Worm (Caenorhabditis elegans) whole organism, young adult: Measurements from ENCODE around the gene F28B12.1.
A peak's percentile ranks its signal among the peaks of the same experiment; 100 is the strongest.

Experiments used
- B0019.2 ChIP-seq: fragments of 200-800 bp; sonication (Bioruptor generic); conservative IDR thresholded peaks from 2 replicates; pipeline ENCODE4 v1.3.6; 2022; ENCODE audit warnings: missing genetic modification reagents, missing genetic modification characterization, missing compliant biosample characterization
- B0336.3 ChIP-seq: fragments of 200-800 bp; sonication (Bioruptor generic); IDR thresholded peaks from 2 replicates; pipeline ENCODE4 v1.3.6; 2022; ENCODE audit warnings: missing genetic modification characterization, missing compliant biosample characterization
- F57C9.4 ChIP-seq: sonication (generic microtip); optimal IDR thresholded peaks from 2 replicates; lab custom pipeline; 2017; ENCODE audit warnings: mild to moderate bottlenecking, missing genetic modification characterization, missing compliant biosample characterization
- K12H6.12 ChIP-seq: fragments of 200-800 bp; sonication (Bioruptor generic); optimal IDR thresholded peaks from 2 replicates; lab custom pipeline; 2018; ENCODE audit warnings: mild to moderate bottlenecking, missing genetic modification characterization, missing compliant biosample characterization
- T07F8.4 ChIP-seq: sonication (generic microtip); optimal IDR thresholded peaks from 2 replicates; lab custom pipeline; 2016; ENCODE audit warnings: mild to moderate bottlenecking, missing genetic modification characterization, moderate library complexity, missing compliant biosample characterization
- Y53F4B.3 ChIP-seq: fragments of 200-800 bp; sonication (Bioruptor generic); IDR thresholded peaks from 2 replicates; pipeline ENCODE4 v1.3.6; 2022; ENCODE audit warnings: missing genetic modification reagents, missing genetic modification characterization, missing compliant biosample characterization
- Y67H2A.10 ChIP-seq: fragments of 200-800 bp; sonication (Bioruptor generic); conservative IDR thresholded peaks from 2 replicates; pipeline ENCODE4 v1.3.6; 2022; ENCODE audit warnings: missing genetic modification reagents, missing genetic modification characterization, missing compliant biosample characterization
- aptf-3 ChIP-seq: fragments of 200-800 bp; sonication (Bioruptor generic); IDR thresholded peaks from 2 replicates; pipeline ENCODE4 v1.3.6; 2022; ENCODE audit warnings: missing genetic modification characterization, missing compliant biosample characterization
- cebp-1 ChIP-seq, 2 experiments: fragments of 200-800 bp in 1 of 2; sonication (Bioruptor generic) in 1 of 2; sonication (generic microtip) in 1 of 2; IDR thresholded peaks in 1 of 2; optimal IDR thresholded peaks in 1 of 2; 2 replicates each; pipeline versions ENCODE4 v1.3.6 to Lab custom; 2017 to 2022; ENCODE audit warnings: missing compliant biosample characterization in 2 of 2, missing genetic modification characterization in 2 of 2, mild to moderate bottlenecking in 1 of 2, missing genetic modification reagents in 1 of 2, moderate library complexity in 1 of 2
- ceh-79 ChIP-seq: sonication (generic microtip); optimal IDR thresholded peaks from 2 replicates; lab custom pipeline; 2017; ENCODE audit warnings: mild to moderate bottlenecking, missing genetic modification characterization, missing compliant biosample characterization
- ceh-91 ChIP-seq: fragments of 200-800 bp; sonication (Bioruptor generic); IDR thresholded peaks from 2 replicates; pipeline ENCODE4 v1.3.6; 2022; ENCODE audit warnings: missing genetic modification reagents, missing genetic modification characterization, missing compliant biosample characterization
- egl-44 ChIP-seq: fragments of 200-800 bp; sonication (Bioruptor generic); IDR thresholded peaks from 2 replicates; pipeline ENCODE4 v1.3.6; 2022; ENCODE audit warnings: missing genetic modification reagents, missing genetic modification characterization, missing compliant biosample characterization
- ekl-4 ChIP-seq: fragments of 200-800 bp; sonication (Bioruptor generic); IDR thresholded peaks from 2 replicates; pipeline ENCODE4 v1.3.6; 2022; ENCODE audit warnings: missing genetic modification reagents, missing genetic modification characterization, missing compliant biosample characterization
- ets-4 ChIP-seq: fragments of 200-800 bp; sonication (Bioruptor generic); optimal IDR thresholded peaks from 2 replicates; lab custom pipeline; 2018; ENCODE audit warnings: mild to moderate bottlenecking, missing genetic modification characterization, missing compliant biosample characterization
- hlh-12 ChIP-seq: sonication (generic microtip); optimal IDR thresholded peaks from 2 replicates; lab custom pipeline; 2016; ENCODE audit warnings: missing genetic modification characterization, missing compliant biosample characterization
- hrde-1 ChIP-seq: sonication (generic microtip); optimal IDR thresholded peaks from 2 replicates; lab custom pipeline; 2016; ENCODE audit warnings: missing genetic modification characterization, mild to moderate bottlenecking, missing compliant biosample characterization, moderate library complexity, missing genotype, missing genetic modification reagents, borderline replicate concordance
- lag-1 ChIP-seq: fragments of 200-800 bp; sonication (Bioruptor generic); IDR thresholded peaks from 2 replicates; pipeline ENCODE4 v1.3.6; 2022; ENCODE audit warnings: missing genetic modification reagents, missing genetic modification characterization, missing compliant biosample characterization
- let-526 ChIP-seq: fragments of 200-800 bp; sonication (Bioruptor generic); IDR thresholded peaks from 2 replicates; pipeline ENCODE4 v1.3.6; 2022; ENCODE audit warnings: missing genetic modification reagents, missing genetic modification characterization, missing compliant biosample characterization
- let-607 ChIP-seq, 2 experiments: fragments of 200-800 bp in 1 of 2; sonication (Bioruptor generic) in 1 of 2; sonication (generic microtip) in 1 of 2; optimal IDR thresholded peaks; 2 replicates each; lab custom pipeline; 2016 to 2018; ENCODE audit warnings: mild to moderate bottlenecking in 2 of 2, missing compliant biosample characterization in 2 of 2, missing genetic modification characterization in 2 of 2, moderate library complexity in 2 of 2, missing genotype in 1 of 2
- lir-1 ChIP-seq: fragments of 200-800 bp; sonication (Bioruptor generic); conservative IDR thresholded peaks from 2 replicates; pipeline ENCODE4 v1.3.6; 2022; ENCODE audit warnings: missing genetic modification reagents, missing genetic modification characterization, missing compliant biosample characterization
- madf-10 ChIP-seq: sonication (generic microtip); optimal IDR thresholded peaks from 2 replicates; lab custom pipeline; 2016; ENCODE audit warnings: mild to moderate bottlenecking, missing genetic modification characterization, missing compliant biosample characterization
- madf-3 ChIP-seq: fragments of 200-800 bp; sonication (Bioruptor generic); IDR thresholded peaks from 2 replicates; pipeline ENCODE4 v1.3.6; 2022; ENCODE audit warnings: missing genetic modification reagents, missing genetic modification characterization, missing compliant biosample characterization
- mel-28 ChIP-seq: sonication (generic microtip); optimal IDR thresholded peaks from 2 replicates; lab custom pipeline; 2016; ENCODE audit warnings: borderline replicate concordance, mild to moderate bottlenecking, missing genetic modification characterization, missing compliant biosample characterization
- mes-4 ChIP-seq: sonication (generic microtip); optimal IDR thresholded peaks from 2 replicates; lab custom pipeline; 2016; ENCODE audit warnings: missing genotype, missing genetic modification characterization, missing compliant biosample characterization
- nfyb-1 ChIP-seq: fragments of 200-800 bp; sonication (Bioruptor generic); IDR thresholded peaks from 2 replicates; pipeline ENCODE4 v1.3.6; 2022; ENCODE audit warnings: missing genetic modification reagents, missing genetic modification characterization, missing compliant biosample characterization
- nhr-90 ChIP-seq: sonication (generic microtip); optimal IDR thresholded peaks from 2 replicates; lab custom pipeline; 2016; ENCODE audit warnings: missing genotype, mild to moderate bottlenecking, missing genetic modification characterization, missing compliant biosample characterization
- pha-4 ChIP-seq: fragments of 150-350 bp; sonication (generic microtip); optimal IDR thresholded peaks from 2 replicates; lab custom pipeline; 2014; ENCODE audit warnings: missing biosample characterization, missing genetic modification reagents, missing genetic modification characterization
- rpc-1 ChIP-seq, 2 experiments: fragments of 150-350 bp in 1 of 2; sonication (generic microtip) in 1 of 2; optimal IDR thresholded peaks; 2 replicates each; lab custom pipeline; 2014 to 2018; ENCODE audit warnings: missing biosample characterization in 1 of 2, missing genetic modification characterization in 1 of 2, missing genetic modification reagents in 1 of 2, missing genotype in 1 of 2
- snpc-3.4 ChIP-seq: sonication (generic microtip); optimal IDR thresholded peaks from 2 replicates; lab custom pipeline; 2017; ENCODE audit warnings: missing genetic modification characterization, mild to moderate bottlenecking, missing compliant biosample characterization, antibody characterized with exemption, moderate library complexity, missing genotype, missing genetic modification reagents
- tbp1 ChIP-seq: fragments of 200-800 bp; sonication (Bioruptor generic); optimal IDR thresholded peaks from 2 replicates; lab custom pipeline; 2018; ENCODE audit warnings: mild to moderate bottlenecking, missing genetic modification characterization, missing compliant biosample characterization
- tbx-9 ChIP-seq: sonication (generic microtip); optimal IDR thresholded peaks from 2 replicates; lab custom pipeline; 2016; ENCODE audit warnings: borderline replicate concordance, missing genetic modification characterization, inconsistent platforms, missing compliant biosample characterization
- unc-62 ChIP-seq: fragments of 150-350 bp; optimal IDR thresholded peaks from 2 replicates; lab custom pipeline; 2014; ENCODE audit warnings: missing biosample characterization, missing genetic modification reagents, missing genetic modification characterization
- ztf-25 ChIP-seq: fragments of 200-800 bp; sonication (Bioruptor generic); IDR thresholded peaks from 2 replicates; pipeline ENCODE4 v1.3.6; 2022; ENCODE audit warnings: missing genetic modification reagents, missing genetic modification characterization, missing compliant biosample characterization
- ztf-28 ChIP-seq: fragments of 200-800 bp; sonication (Bioruptor generic); IDR thresholded peaks from 2 replicates; pipeline ENCODE4 v1.3.6; 2022; ENCODE audit warnings: missing genetic modification reagents, missing genetic modification characterization, missing compliant biosample characterization

F28B12.1 gene

DNA sequence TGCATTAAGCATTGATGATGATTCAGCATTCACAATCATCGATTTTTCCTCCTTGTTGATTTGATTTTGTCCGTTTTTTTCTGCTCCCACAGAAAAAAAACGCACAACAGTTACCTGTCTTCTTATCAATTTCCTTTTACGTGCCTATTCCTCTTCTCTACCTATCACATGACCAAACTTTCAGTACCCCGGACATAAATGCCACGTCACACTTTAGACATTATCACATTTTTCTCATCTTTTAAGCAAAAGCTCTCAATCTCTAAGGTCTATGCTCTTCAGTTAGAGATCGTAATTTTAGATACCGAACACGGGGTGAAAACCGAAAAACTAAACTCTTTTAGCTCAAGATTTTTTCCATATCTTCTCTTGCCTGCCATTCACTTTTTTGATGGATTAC is 6.7 kb upstream of the F28B12.1 start (continued):
- TF ChIP-seq egl-44 (GFP tag; lab: Robert Waterston, UW) (peak; percentile 70; the same call in 1 of the 2 replicates), ekl-4 (no peak), ceh-91 (GFP tag; lab: Robert Waterston, UW) (no peak), tbp1 (GFP tag; lab: Kevin White, UChicago) (peak; percentile 17), mes-4 (tag; lab: Kevin White, UChicago) (no peak), snpc-3.4 (tag; lab: Kevin White, UChicago) (no peak), hrde-1 (tag; lab: Kevin White, UChicago) (no peak), let-607 (tag; optimal IDR thresholded peaks at IDR 0.05; lab: Kevin White, UChicago) (peak; percentile 58 to 88), B0019.2 (GFP tag; lab: Robert Waterston, UW) (no peak), let-526 (GFP tag; lab: Robert Waterston, UW) (no peak), ets-4 (GFP tag; lab: Kevin White, UChicago) (peak; percentile 22), unc-62 (GFP tag; lab: Kevin White, UChicago) (peak; percentile 58)

DNA sequence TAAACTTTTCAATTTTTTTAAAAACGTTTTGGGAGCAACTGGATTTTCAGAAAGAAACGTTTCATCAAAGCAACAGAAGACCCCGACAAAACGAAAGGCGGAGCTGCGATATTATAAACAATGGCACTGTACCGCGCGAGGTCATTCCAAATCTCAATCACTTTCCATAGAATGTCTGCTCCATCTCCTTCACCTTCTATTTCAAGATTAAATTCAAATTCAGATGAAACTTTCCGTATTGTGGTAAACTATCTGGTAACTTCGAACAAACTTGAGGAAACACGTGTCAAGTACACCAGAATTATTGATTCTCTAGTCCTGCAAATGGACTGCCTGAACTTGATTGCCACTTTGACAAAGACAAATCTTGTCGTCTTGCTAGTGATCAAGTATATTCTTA is 1.9 kb upstream of the F28B12.1 start, which contains the start of gene F28B12.6:
F28B12.6 (plus strand) TSS at position 49 of the 400 bp plus-strand sequence.
- TF ChIP-seq B0336.3 (GFP tag; lab: Robert Waterston, UW) (peak; percentile 61; the same call in 1 of the 2 replicates), madf-10 (tag; lab: Kevin White, UChicago) (no peak), nfyb-1 (GFP tag; lab: Robert Waterston, UW) (peak; percentile 52; the same call in 1 of the 2 replicates), Y53F4B.3 (GFP tag; lab: Robert Waterston, UW) (no peak), cebp-1 (GFP tag; IDR thresholded peaks at IDR 0.05; lab: Robert Waterston, UW) (no peak), cebp-1 (tag; optimal IDR thresholded peaks at IDR 0.05; lab: Kevin White, UChicago) (peak; percentile 24)

DNA sequence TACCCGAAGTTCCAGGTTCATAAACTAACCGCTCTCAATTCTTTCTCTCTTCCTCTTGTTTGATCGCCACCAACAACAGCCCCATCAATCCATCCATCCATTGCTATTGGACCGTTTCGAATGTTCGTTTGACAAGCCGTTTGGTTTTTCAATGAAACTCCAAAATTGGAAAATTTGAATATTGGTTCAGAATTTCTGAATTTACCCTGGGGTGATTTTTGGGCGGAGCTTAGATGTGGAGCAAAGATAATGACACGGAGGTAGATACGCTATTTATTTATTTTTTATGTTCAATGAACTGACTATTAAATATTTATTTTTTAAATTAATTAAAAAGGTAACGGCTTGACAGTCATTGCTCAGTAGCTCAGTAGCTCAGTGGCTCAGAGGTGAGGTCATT is 1.5 kb downstream of the F28B12.1 start, which contains the start of gene B0034.2:
B0034.2 (minus strand) TSS at position 101 of the 400 bp plus-strand sequence.
- TF ChIP-seq mel-28 (no peak), lag-1 (GFP tag; lab: Robert Waterston, UW) (no peak), nhr-90 (no peak), F57C9.4 (tag; lab: Kevin White, UChicago) (no peak), tbx-9 (tag; lab: Kevin White, UChicago) (no peak), T07F8.4 (tag; lab: Kevin White, UChicago) (no peak), ztf-25 (GFP tag; lab: Robert Waterston, UW) (no peak), ztf-28 (no peak), ekl-4 (no peak), hlh-12 (tag; lab: Kevin White, UChicago) (no peak), ceh-79 (tag; lab: Kevin White, UChicago) (no peak), aptf-3 (GFP tag; lab: Robert Waterston, UW) (no peak), rpc-1 (optimal IDR thresholded peaks at IDR 0.05; lab: Kevin White, UChicago) (no peak), rpc-1 (tag; optimal IDR thresholded peaks at IDR 0.05; lab: Kevin White, UChicago) (no peak), let-526 (GFP tag; lab: Robert Waterston, UW) (no peak), lir-1 (GFP tag; lab: Robert Waterston, UW) (no peak), pha-4 (tag; lab: Kevin White, UChicago) (no peak)

- TF ChIP-seq madf-3 (GFP tag; lab: Robert Waterston, UW) (no peak), Y67H2A.10 (no peak), K12H6.12 (tag; lab: Kevin White, UChicago) (no peak)
These were observed 3.1 kb downstream of the F28B12.1 start for ce11 chrII:5945818-5946217.
